Fruit fly (Drosophila melanogaster): Measurements from ENCODE around the gene CG14671.

CG14671 gene

DNA sequence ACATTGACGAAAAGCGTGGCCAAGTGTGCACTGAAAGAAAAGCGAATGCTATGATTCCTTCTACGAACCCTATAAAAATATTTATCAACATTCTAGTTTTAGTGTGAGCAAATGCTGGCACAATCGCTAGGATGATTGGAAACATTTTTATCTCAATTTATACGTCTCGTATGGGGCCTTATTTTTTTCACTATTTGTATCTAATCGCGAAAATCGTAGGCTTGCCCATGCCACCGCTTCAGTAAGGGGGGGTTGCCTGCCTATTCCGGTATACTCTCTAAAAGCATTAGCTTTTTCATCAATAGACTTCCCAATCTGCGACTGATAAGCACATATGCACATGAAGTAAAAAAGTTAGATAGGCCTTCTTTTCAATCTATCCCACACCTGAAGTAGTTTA lies 1.0 kb upstream of the CG14671 start (continued):
- TF ChIP-seq otp (GFP tag; IDR thresholded peaks at IDR 0.05) = peak; percentile 85
- TF ChIP-seq hb (GFP tag; IDR thresholded peaks at IDR 0.05; ENCODE audit: partially characterized antibody) = no peak
- TF ChIP-seq CG4328 (GFP tag; optimal IDR thresholded peaks at IDR 0.05) = no peak
- no peak for TF ChIP-seq CG2129 (GFP tag; IDR thresholded peaks at IDR 0.05; ENCODE audit: partially characterized antibody)
- no peak for TF ChIP-seq Opbp (GFP tag; IDR thresholded peaks at IDR 0.05; ENCODE audit: partially characterized antibody)
- TF ChIP-seq CG32772 (GFP tag; IDR thresholded peaks at IDR 0.05) = peak; percentile 90
- peak; percentile 55 for TF ChIP-seq Myb (GFP tag; optimal IDR thresholded peaks at IDR 0.05)
- TF ChIP-seq Deaf1 (tag; optimal IDR thresholded peaks at IDR 0.05) = peak; percentile 25
- TF ChIP-seq CG3281 (GFP tag; optimal IDR thresholded peaks at IDR 0.05) = peak; percentile 75
- no peak for TF ChIP-seq CG7928 (GFP tag; optimal IDR thresholded peaks at IDR 0.05)
- TF ChIP-seq z (GFP tag; IDR thresholded peaks at IDR 0.05) = no peak; the same call in 2 of the 3 replicates
- no peak for TF ChIP-seq HLH4C (GFP tag; IDR thresholded peaks at IDR 0.05; ENCODE audit: partially characterized antibody)
- TF ChIP-seq az2 (GFP tag; optimal IDR thresholded peaks at IDR 0.05) = peak; percentile 74
- no peak for TF ChIP-seq CG34224 (GFP tag; IDR thresholded peaks at IDR 0.05; ENCODE audit: partially characterized antibody)
- TF ChIP-seq Six4 (GFP tag; optimal IDR thresholded peaks at IDR 0.05) = peak; percentile 50
- TF ChIP-seq Side (GFP tag; optimal IDR thresholded peaks at IDR 0.05) = peak; percentile 71
- no peak for TF ChIP-seq Doc3 (GFP tag; IDR thresholded peaks at IDR 0.05; ENCODE audit: partially characterized antibody)
- no peak for TF ChIP-seq CG15479 (GFP tag; optimal IDR thresholded peaks at IDR 0.05)
- TF ChIP-seq pita (GFP tag; optimal IDR thresholded peaks at IDR 0.05) = no peak
- peak; percentile 75 for TF ChIP-seq CG16863 (GFP tag; optimal IDR thresholded peaks at IDR 0.05)
- TF ChIP-seq CG13624 (GFP tag; optimal IDR thresholded peaks at IDR 0.05) = peak; percentile 58
- TF ChIP-seq CG6654 (GFP tag; optimal IDR thresholded peaks at IDR 0.05) = peak; percentile 19
- TF ChIP-seq tgo (GFP tag; IDR thresholded peaks at IDR 0.05) = peak; percentile 90
- TF ChIP-seq Atf-2 (GFP tag; optimal IDR thresholded peaks at IDR 0.05) = peak; percentile 32
- TF ChIP-seq fru (optimal IDR thresholded peaks at IDR 0.05) = no peak
- TF ChIP-seq sr (GFP tag; IDR thresholded peaks at IDR 0.05) = peak; percentile 70; the same call in 1 of the 3 replicates
- peak; percentile 69 for TF ChIP-seq phol (tag; optimal IDR thresholded peaks at IDR 0.05)
- peak; percentile 70 for TF ChIP-seq Antp (GFP tag; optimal IDR thresholded peaks at IDR 0.05)
- peak; percentile 95 for TF ChIP-seq exex (tag; optimal IDR thresholded peaks at IDR 0.05)
- peak; percentile 80 for TF ChIP-seq HLH54F (GFP tag; optimal IDR thresholded peaks at IDR 0.05)
- TF ChIP-seq E2f2 (GFP tag; IDR thresholded peaks at IDR 0.05) = peak; percentile 68
- TF ChIP-seq pan (optimal IDR thresholded peaks at IDR 0.05) = no peak
- peak in 1 of 2 experiments; percentile 94 for TF ChIP-seq pan (GFP tag; optimal IDR thresholded peaks at IDR 0.05 in 1 of 2, IDR thresholded peaks at IDR 0.05 in 1 of 2)
- peak; percentile 79 for TF ChIP-seq peb (GFP tag; IDR thresholded peaks at IDR 0.05)
- TF ChIP-seq ranshi (GFP tag; IDR thresholded peaks at IDR 0.05) = peak; percentile 86
- TF ChIP-seq dati (GFP tag; IDR thresholded peaks at IDR 0.05) = peak; percentile 82
- peak; percentile 50 for TF ChIP-seq CG4854 (GFP tag; optimal IDR thresholded peaks at IDR 0.05)
- TF ChIP-seq Nf-YB (GFP tag; optimal IDR thresholded peaks at IDR 0.05) = peak; percentile 25
- TF ChIP-seq CkIIα-i1 (GFP tag; IDR thresholded peaks at IDR 0.05) = no peak
- no peak for TF ChIP-seq nerfin-2 (GFP tag; IDR thresholded peaks at IDR 0.05; ENCODE audit: partially characterized antibody)
- peak; percentile 76 for TF ChIP-seq CG1024 (GFP tag; IDR thresholded peaks at IDR 0.05)
- TF ChIP-seq wdn (GFP tag; IDR thresholded peaks at IDR 0.05) = peak; percentile 84; the same call in 1 of the 2 replicates
- peak; percentile 71 for TF ChIP-seq CG13775 (GFP tag; optimal IDR thresholded peaks at IDR 0.05)
- no peak for TF ChIP-seq Dfd (GFP tag; optimal IDR thresholded peaks at IDR 0.05)
- TF ChIP-seq CG1792 (GFP tag; optimal IDR thresholded peaks at IDR 0.05) = peak; percentile 63
- peak; percentile 84 for TF ChIP-seq HmgZ (tag; optimal IDR thresholded peaks at IDR 0.05)
- TF ChIP-seq cg (GFP tag; optimal IDR thresholded peaks at IDR 0.05) = no peak
- TF ChIP-seq h (optimal IDR thresholded peaks at IDR 0.05) = no peak
- TF ChIP-seq CG7963 (GFP tag; IDR thresholded peaks at IDR 0.05; ENCODE audit: partially characterized antibody) = no peak
- peak; percentile 67; the same call in 1 of the 2 replicates for TF ChIP-seq cas (GFP tag; IDR thresholded peaks at IDR 0.05)
- TF ChIP-seq Trl (optimal IDR thresholded peaks at IDR 0.05) = no peak
- peak; percentile 37 for TF ChIP-seq Trl (GFP tag; optimal IDR thresholded peaks at IDR 0.05)
